Worm (Caenorhabditis elegans) whole organism, young adult: ENCODE measurements around the gene F49H12.4.

ENCODE experiments used
- B0035.1 ChIP-seq: sonication (generic microtip); optimal IDR thresholded peaks from 2 replicates; lab custom pipeline; 2016; ENCODE audit warnings: missing genetic modification characterization, mild to moderate bottlenecking, missing compliant biosample characterization, missing genotype, missing genetic modification reagents
- B0261.1 ChIP-seq: sonication (generic microtip); optimal IDR thresholded peaks from 2 replicates; lab custom pipeline; 2016; ENCODE audit warnings: mild to moderate bottlenecking, missing genetic modification characterization, moderate library complexity, missing compliant biosample characterization
- F33H1.4 ChIP-seq: fragments of 200-800 bp; sonication (Bioruptor generic); IDR thresholded peaks from 2 replicates; pipeline ENCODE4 v1.3.6; 2022; ENCODE audit warnings: missing genetic modification reagents, missing genetic modification characterization, missing compliant biosample characterization
- F39B2.1 ChIP-seq: fragments of 200-800 bp; sonication (Bioruptor generic); IDR thresholded peaks from 2 replicates; pipeline ENCODE4 v1.3.6; 2022; ENCODE audit warnings: missing genetic modification reagents, missing genetic modification characterization, missing compliant biosample characterization
- F55B11.4 ChIP-seq: sonication (generic microtip); optimal IDR thresholded peaks from 2 replicates; lab custom pipeline; 2016; ENCODE audit warnings: missing compliant biosample characterization, missing genetic modification characterization, borderline replicate concordance; ENCODE audit not compliant: insufficient read depth
- K12H6.12 ChIP-seq: fragments of 200-800 bp; sonication (Bioruptor generic); optimal IDR thresholded peaks from 2 replicates; lab custom pipeline; 2018; ENCODE audit warnings: mild to moderate bottlenecking, missing genetic modification characterization, missing compliant biosample characterization
- ccch-3 ChIP-seq: fragments of 200-800 bp; sonication (Bioruptor generic); optimal IDR thresholded peaks from 2 replicates; lab custom pipeline; 2018; ENCODE audit warnings: mild to moderate bottlenecking, missing genetic modification characterization, missing compliant biosample characterization
- ceh-40 ChIP-seq: fragments of 200-800 bp; sonication (Bioruptor generic); IDR thresholded peaks from 2 replicates; pipeline ENCODE4 v1.3.6; 2022; ENCODE audit warnings: missing genetic modification characterization, missing compliant biosample characterization
- egl-44 ChIP-seq: fragments of 200-800 bp; sonication (Bioruptor generic); IDR thresholded peaks from 2 replicates; pipeline ENCODE4 v1.3.6; 2022; ENCODE audit warnings: missing genetic modification reagents, missing genetic modification characterization, missing compliant biosample characterization
- ets-4 ChIP-seq: fragments of 200-800 bp; sonication (Bioruptor generic); optimal IDR thresholded peaks from 2 replicates; lab custom pipeline; 2018; ENCODE audit warnings: mild to moderate bottlenecking, missing genetic modification characterization, missing compliant biosample characterization
- hmg-20 ChIP-seq: fragments of 200-800 bp; sonication (Bioruptor generic); IDR thresholded peaks from 2 replicates; pipeline ENCODE4 v1.3.6; 2022; ENCODE audit warnings: missing genetic modification reagents, missing genetic modification characterization, missing compliant biosample characterization
- hrde-1 ChIP-seq: sonication (generic microtip); optimal IDR thresholded peaks from 2 replicates; lab custom pipeline; 2016; ENCODE audit warnings: missing genetic modification characterization, mild to moderate bottlenecking, missing compliant biosample characterization, moderate library complexity, missing genotype, missing genetic modification reagents, borderline replicate concordance
- hsf-1 ChIP-seq: fragments of 200-800 bp; sonication (Bioruptor generic); IDR thresholded peaks from 2 replicates; pipeline ENCODE4 v1.3.6; 2022; ENCODE audit warnings: missing genetic modification reagents, missing genetic modification characterization, missing compliant biosample characterization
- let-526 ChIP-seq: fragments of 200-800 bp; sonication (Bioruptor generic); IDR thresholded peaks from 2 replicates; pipeline ENCODE4 v1.3.6; 2022; ENCODE audit warnings: missing genetic modification reagents, missing genetic modification characterization, missing compliant biosample characterization
- lir-1 ChIP-seq: fragments of 200-800 bp; sonication (Bioruptor generic); conservative IDR thresholded peaks from 2 replicates; pipeline ENCODE4 v1.3.6; 2022; ENCODE audit warnings: missing genetic modification reagents, missing genetic modification characterization, missing compliant biosample characterization
- mxl-1 ChIP-seq: sonication (generic microtip); optimal IDR thresholded peaks from 2 replicates; lab custom pipeline; 2016; ENCODE audit warnings: missing genetic modification characterization, missing compliant biosample characterization
- pbrm-1 ChIP-seq: fragments of 200-800 bp; sonication (Bioruptor generic); IDR thresholded peaks from 2 replicates; pipeline ENCODE4 v1.3.6; 2022; ENCODE audit warnings: missing genetic modification reagents, missing genetic modification characterization, missing compliant biosample characterization
- rec-8 ChIP-seq, 2 experiments: sonication (generic microtip); optimal IDR thresholded peaks; 2 replicates each; lab custom pipeline; 2016; ENCODE audit warnings: mild to moderate bottlenecking in 2 of 2, missing genetic modification characterization in 2 of 2, missing genetic modification reagents in 2 of 2, missing genotype in 2 of 2, missing biosample characterization in 1 of 2, missing compliant biosample characterization in 1 of 2, moderate library complexity in 1 of 2
- repo-1 ChIP-seq: sonication (generic microtip); optimal IDR thresholded peaks from 2 replicates; lab custom pipeline; 2017; ENCODE audit warnings: mild to moderate bottlenecking, missing genetic modification characterization, missing compliant biosample characterization
- rpc-1 ChIP-seq, 2 experiments: fragments of 150-350 bp in 1 of 2; sonication (generic microtip) in 1 of 2; optimal IDR thresholded peaks; 2 replicates each; lab custom pipeline; 2014 to 2018; ENCODE audit warnings: missing biosample characterization in 1 of 2, missing genetic modification characterization in 1 of 2, missing genetic modification reagents in 1 of 2, missing genotype in 1 of 2
- snpc-3.4 ChIP-seq: sonication (generic microtip); optimal IDR thresholded peaks from 2 replicates; lab custom pipeline; 2017; ENCODE audit warnings: missing genetic modification characterization, mild to moderate bottlenecking, missing compliant biosample characterization, antibody characterized with exemption, moderate library complexity, missing genotype, missing genetic modification reagents
- tbp1 ChIP-seq: fragments of 200-800 bp; sonication (Bioruptor generic); optimal IDR thresholded peaks from 2 replicates; lab custom pipeline; 2018; ENCODE audit warnings: mild to moderate bottlenecking, missing genetic modification characterization, missing compliant biosample characterization
- unc-130 ChIP-seq: sonication (generic microtip); optimal IDR thresholded peaks from 2 replicates; lab custom pipeline; 2016; ENCODE audit warnings: missing genetic modification reagents, missing genetic modification characterization, missing compliant biosample characterization
- zfh-2 ChIP-seq: fragments of 200-800 bp; sonication (Bioruptor generic); conservative IDR thresholded peaks from 2 replicates; pipeline ENCODE4 v1.3.6; 2022; ENCODE audit warnings: missing genetic modification reagents, missing genetic modification characterization, missing compliant biosample characterization
- ztf-25 ChIP-seq: fragments of 200-800 bp; sonication (Bioruptor generic); IDR thresholded peaks from 2 replicates; pipeline ENCODE4 v1.3.6; 2022; ENCODE audit warnings: missing genetic modification reagents, missing genetic modification characterization, missing compliant biosample characterization

Gene F49H12.4

DNA sequence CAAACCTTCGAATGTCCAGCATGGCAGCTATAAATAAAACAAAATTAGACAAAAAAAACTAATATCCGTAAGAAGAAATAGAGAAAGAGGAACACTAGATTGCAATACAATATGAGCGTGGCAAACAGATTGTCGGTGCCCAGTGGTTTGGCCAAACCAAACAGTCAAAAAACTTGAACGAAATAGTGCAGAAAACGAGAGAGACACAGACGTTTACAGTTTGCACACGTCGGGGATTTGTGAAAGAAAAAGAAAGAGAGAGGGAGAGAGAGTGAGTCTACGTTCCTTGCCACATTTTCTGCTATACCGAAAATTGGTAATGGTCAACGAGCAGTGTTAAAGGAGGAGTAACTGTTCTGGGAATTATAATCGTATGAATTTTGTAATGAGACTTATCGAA, 44.5 kb upstream of the F49H12.4 start, which contains the start of gene ergi-1 (continued):
- no peak for TF ChIP-seq F33H1.4 (GFP tag; lab: Robert Waterston, UW)
- TF ChIP-seq repo-1 = no peak
- no peak for TF ChIP-seq ets-4 (GFP tag; lab: Kevin White, UChicago)
- no peak for TF ChIP-seq hrde-1 (tag; lab: Kevin White, UChicago)
- no peak for TF ChIP-seq snpc-3.4 (tag; lab: Kevin White, UChicago)

DNA sequence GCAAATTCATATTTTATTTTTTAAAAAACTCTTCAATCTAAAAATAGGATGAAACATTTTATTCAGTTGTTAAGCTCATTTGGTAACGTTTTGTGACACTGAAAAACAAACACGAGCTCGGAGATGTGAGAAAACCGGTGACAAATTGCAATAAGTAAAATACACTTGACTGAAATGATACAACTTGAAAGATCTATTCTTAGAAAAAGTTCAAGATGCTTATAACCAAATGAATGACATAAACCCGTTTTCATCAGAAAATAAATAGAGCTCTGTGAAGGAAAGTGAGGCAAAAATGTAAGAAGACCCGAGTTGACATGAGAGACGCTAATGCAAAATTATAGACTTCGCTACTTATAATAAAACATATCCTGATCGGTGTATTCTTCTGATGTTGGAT, 40.3 kb upstream of the F49H12.4 start, which contains the start of gene smex-2:
TSS of gene smex-2 (minus strand) at position 101 of the 400 bp plus-strand sequence.
- TF ChIP-seq tbp1 (GFP tag; lab: Kevin White, UChicago) (no peak), egl-44 (GFP tag; lab: Robert Waterston, UW) (no peak), hmg-20 (GFP tag; lab: Robert Waterston, UW) (no peak), B0035.1 (tag; lab: Kevin White, UChicago) (no peak), rec-8 (tag; optimal IDR thresholded peaks at IDR 0.05; lab: Kevin White, UChicago) (no peak), hsf-1 (no peak)
- TF ChIP-seq, all 124 proteins: peak for 0

- TF ChIP-seq rpc-1 (optimal IDR thresholded peaks at IDR 0.05; lab: Kevin White, UChicago) (no peak), rpc-1 (tag; optimal IDR thresholded peaks at IDR 0.05; lab: Kevin White, UChicago) (peak; percentile 26), mxl-1 (tag; lab: Kevin White, UChicago) (no peak)
- TF ChIP-seq, all 124 proteins: peak for 1
These were observed 38.8 kb upstream of the F49H12.4 start for ce11 chrX:2040877-2041276.

DNA sequence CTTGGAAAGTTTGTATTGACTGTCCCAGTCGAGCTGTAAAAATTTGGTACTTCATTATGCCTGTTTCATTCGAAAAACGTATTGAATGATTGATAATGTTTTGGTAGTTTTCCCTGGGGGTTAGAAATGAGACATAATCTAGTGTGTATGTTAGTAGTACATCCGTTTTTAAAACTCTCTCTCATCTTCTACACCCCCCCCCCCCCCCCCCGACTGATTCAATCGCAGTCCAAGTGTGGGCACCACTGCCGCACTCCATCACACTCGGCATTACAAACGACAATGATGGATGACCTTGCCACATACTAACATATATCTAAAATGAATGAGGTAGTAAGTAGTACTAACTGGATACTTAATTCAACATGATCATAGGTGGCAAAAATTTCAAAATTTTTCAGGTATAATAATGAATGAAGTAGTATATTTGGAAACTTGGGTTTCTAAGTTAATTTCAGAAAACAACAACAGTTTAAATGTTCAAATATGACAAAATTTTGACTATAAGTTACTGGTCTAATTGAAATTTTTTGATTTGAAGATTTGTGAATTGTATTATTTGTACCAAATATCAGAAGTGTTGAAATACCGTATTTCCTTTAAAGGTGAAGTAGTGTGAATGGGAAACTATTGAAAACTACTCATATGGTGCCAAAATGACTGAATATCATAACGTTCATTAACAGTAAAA, 38.0 kb upstream of the F49H12.4 start:
- TF ChIP-seq zfh-2 (GFP tag; lab: Robert Waterston, UW) = peak; percentile 33; the same call in 1 of the 2 replicates
- TF ChIP-seq hrde-1 (tag; lab: Kevin White, UChicago) = no peak
- no peak for TF ChIP-seq pbrm-1 (GFP tag; lab: Robert Waterston, UW)
- TF ChIP-seq, all 124 proteins: peak for 1

- TF ChIP-seq lir-1 (GFP tag; lab: Robert Waterston, UW) (no peak), F39B2.1 (no peak), hrde-1 (tag; lab: Kevin White, UChicago) (no peak), B0261.1 (no peak), ceh-40 (GFP tag; lab: Robert Waterston, UW) (no peak), unc-130 (GFP tag; lab: Kevin White, UChicago) (no peak), let-526 (no peak), ccch-3 (GFP tag; lab: Kevin White, UChicago) (no peak)
- TF ChIP-seq, all 124 proteins: peak for 0
These were observed 37.0 kb upstream of the F49H12.4 start for ce11 chrX:2042621-2043020.

DNA sequence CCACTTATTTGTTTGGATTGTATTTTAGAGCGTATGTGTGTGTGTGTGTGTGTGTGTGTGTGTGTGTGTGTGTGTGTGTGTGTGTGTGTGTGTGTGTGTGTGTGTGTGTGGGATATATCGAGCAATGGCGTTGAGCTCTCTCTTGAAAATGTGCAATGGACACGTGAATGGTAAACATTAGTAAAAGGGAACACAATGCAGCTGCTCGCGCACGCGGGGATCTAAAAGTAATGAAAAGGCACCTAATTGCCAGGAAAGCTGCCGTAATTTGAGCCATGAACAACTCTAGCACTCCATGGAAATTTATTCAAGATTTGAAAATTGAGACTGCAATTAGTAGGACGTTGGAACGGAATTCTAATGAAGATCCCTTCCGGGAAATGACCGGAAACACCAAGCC, 36.4 kb upstream of the F49H12.4 start:
- TF ChIP-seq ztf-25 (GFP tag; lab: Robert Waterston, UW) = no peak
- TF ChIP-seq F55B11.4 (tag; lab: Kevin White, UChicago) = no peak
- peak; percentile 23 for TF ChIP-seq K12H6.12 (tag; lab: Kevin White, UChicago)
